Worm (Caenorhabditis elegans) whole organism, L3 larva: Measurements from ENCODE around the gene K09B3.1.

Experiments used
- R02D3.7 ChIP-seq: fragments of 150-350 bp; optimal IDR thresholded peaks from 2 replicates; lab custom pipeline; 2014; ENCODE audit warnings: missing biosample characterization, missing genetic modification characterization
- aly-2 ChIP-seq: fragments of 150-350 bp; optimal IDR thresholded peaks from 2 replicates; lab custom pipeline; 2014; ENCODE audit warnings: missing biosample characterization, missing genetic modification characterization
- ama-1 ChIP-seq: fragments of 150-350 bp; optimal IDR thresholded peaks from 2 replicates; lab custom pipeline; 2018
- ceh-16 ChIP-seq: sonication (generic microtip); optimal IDR thresholded peaks from 2 replicates; lab custom pipeline; 2017; ENCODE audit warnings: missing biosample characterization, missing genetic modification characterization
- ceh-28 ChIP-seq: fragments of 150-350 bp; optimal IDR thresholded peaks from 2 replicates; lab custom pipeline; 2014; ENCODE audit warnings: missing biosample characterization, missing genetic modification reagents, missing genetic modification characterization
- ceh-9 ChIP-seq: sonication (generic microtip); optimal IDR thresholded peaks from 2 replicates; lab custom pipeline; 2018; ENCODE audit warnings: missing biosample characterization, missing genetic modification characterization
- daf-12 ChIP-seq: fragments of 150-350 bp; optimal IDR thresholded peaks from 2 replicates; lab custom pipeline; 2014; ENCODE audit warnings: missing biosample characterization, missing genetic modification reagents, missing genetic modification characterization
- egl-27 ChIP-seq: sonication (generic microtip); optimal IDR thresholded peaks from 4 replicates; lab custom pipeline; 2017; ENCODE audit warnings: missing biosample characterization, missing genetic modification reagents, missing genetic modification characterization
- egl-5 ChIP-seq: fragments of 150-350 bp; optimal IDR thresholded peaks from 2 replicates; lab custom pipeline; 2017; ENCODE audit warnings: missing biosample characterization, missing genetic modification reagents, missing genetic modification characterization, inconsistent platforms
- elt-1 ChIP-seq: fragments of 150-350 bp; optimal IDR thresholded peaks from 2 replicates; lab custom pipeline; 2014; ENCODE audit warnings: missing biosample characterization, missing genetic modification characterization
- elt-2 ChIP-seq: sonication (generic microtip); optimal IDR thresholded peaks from 2 replicates; lab custom pipeline; 2016; ENCODE audit warnings: missing genetic modification reagents, mild to moderate bottlenecking, missing genetic modification characterization, missing compliant biosample characterization
- elt-3 ChIP-seq, 3 experiments: fragments of 150-350 bp in 1 of 3; sonication (generic microtip) in 2 of 3; optimal IDR thresholded peaks; 2 replicates in 2 of 3; 4 replicates in 1 of 3; lab custom pipeline; 2014 to 2017; ENCODE audit warnings: missing biosample characterization in 3 of 3, missing genetic modification characterization in 3 of 3
- eor-1 ChIP-seq, 2 experiments: fragments of 150-350 bp; optimal IDR thresholded peaks; 2 replicates each; lab custom pipeline; 2014 to 2018; ENCODE audit warnings: missing biosample characterization in 2 of 2, missing genetic modification characterization in 2 of 2
- fkh-10 ChIP-seq: sonication (generic microtip); optimal IDR thresholded peaks from 2 replicates; lab custom pipeline; 2017; ENCODE audit warnings: missing biosample characterization, missing genetic modification reagents, missing genetic modification characterization
- fkh-2 ChIP-seq: fragments of 150-350 bp; optimal IDR thresholded peaks from 2 replicates; lab custom pipeline; 2014; ENCODE audit warnings: missing biosample characterization, missing genetic modification reagents, missing genetic modification characterization
- fos-1 ChIP-seq: fragments of 150-350 bp; optimal IDR thresholded peaks from 2 replicates; lab custom pipeline; 2014; ENCODE audit warnings: missing biosample characterization, missing genetic modification characterization
- hmg-11 ChIP-seq: sonication (generic microtip); optimal IDR thresholded peaks from 2 replicates; lab custom pipeline; 2016; ENCODE audit warnings: missing genetic modification characterization, missing compliant biosample characterization
- lin-15B ChIP-seq: fragments of 150-350 bp; optimal IDR thresholded peaks from 2 replicates; lab custom pipeline; 2014; ENCODE audit warnings: missing biosample characterization, missing genetic modification characterization
- lin-39 ChIP-seq: fragments of 150-350 bp; optimal IDR thresholded peaks from 2 replicates; lab custom pipeline; 2018; ENCODE audit warnings: missing biosample characterization, missing genetic modification reagents, missing genetic modification characterization
- mml-1 ChIP-seq: fragments of 150-350 bp; sonication (generic microtip); optimal IDR thresholded peaks from 3 replicates; lab custom pipeline; 2014; ENCODE audit warnings: missing biosample characterization, missing genetic modification characterization
- nfya-1 ChIP-seq: sonication (generic microtip); optimal IDR thresholded peaks from 2 replicates; lab custom pipeline; 2017; ENCODE audit warnings: missing genetic modification characterization, mild to moderate bottlenecking, missing compliant biosample characterization, antibody characterized with exemption, moderate library complexity; ENCODE audit not compliant: insufficient read depth
- nhr-11 ChIP-seq: fragments of 150-350 bp; optimal IDR thresholded peaks from 2 replicates; lab custom pipeline; 2014; ENCODE audit warnings: missing biosample characterization, missing genetic modification characterization
- nhr-12 ChIP-seq: fragments of 150-350 bp; optimal IDR thresholded peaks from 2 replicates; lab custom pipeline; 2014; ENCODE audit warnings: missing biosample characterization, missing genetic modification characterization
- nhr-23 ChIP-seq: fragments of 150-350 bp; optimal IDR thresholded peaks from 2 replicates; lab custom pipeline; 2014; ENCODE audit warnings: missing biosample characterization, missing genetic modification reagents, missing genetic modification characterization
- nhr-28 ChIP-seq: fragments of 150-350 bp; optimal IDR thresholded peaks from 2 replicates; lab custom pipeline; 2014; ENCODE audit warnings: missing biosample characterization, missing genetic modification characterization
- nhr-43 ChIP-seq: sonication (generic microtip); optimal IDR thresholded peaks from 2 replicates; lab custom pipeline; 2016; ENCODE audit warnings: mild to moderate bottlenecking, missing genetic modification characterization, missing compliant biosample characterization; ENCODE audit not compliant: poor library complexity, severe bottlenecking
- nhr-76 ChIP-seq: fragments of 150-350 bp; sonication (generic microtip); optimal IDR thresholded peaks from 5 replicates; lab custom pipeline; 2014; ENCODE audit warnings: missing biosample characterization, missing genetic modification characterization
- nhr-77 ChIP-seq: fragments of 150-350 bp; optimal IDR thresholded peaks from 2 replicates; lab custom pipeline; 2014; ENCODE audit warnings: missing biosample characterization, missing genetic modification characterization
- pha-4 ChIP-seq: fragments of 150-350 bp; optimal IDR thresholded peaks from 2 replicates; lab custom pipeline; 2014; ENCODE audit warnings: missing biosample characterization, missing genetic modification reagents, missing genetic modification characterization
- pqm-1 ChIP-seq: fragments of 150-350 bp; optimal IDR thresholded peaks from 2 replicates; lab custom pipeline; 2017; ENCODE audit warnings: missing biosample characterization, missing genetic modification characterization, inconsistent platforms
- tbx-2 ChIP-seq: sonication (generic microtip); optimal IDR thresholded peaks from 2 replicates; lab custom pipeline; 2016; ENCODE audit warnings: mild to moderate bottlenecking, missing genetic modification characterization, missing compliant biosample characterization
- unc-39 ChIP-seq: sonication (generic microtip); optimal IDR thresholded peaks from 4 replicates; lab custom pipeline; 2017; ENCODE audit warnings: missing biosample characterization, missing genetic modification characterization
- unc-62 ChIP-seq: fragments of 150-350 bp; sonication (generic microtip); optimal IDR thresholded peaks from 4 replicates; lab custom pipeline; 2014; ENCODE audit warnings: missing biosample characterization, missing genetic modification reagents, missing genetic modification characterization
- ztf-4 ChIP-seq: fragments of 150-350 bp; optimal IDR thresholded peaks from 2 replicates; lab custom pipeline; 2014; ENCODE audit warnings: missing biosample characterization, missing genetic modification characterization

Gene K09B3.1

DNA sequence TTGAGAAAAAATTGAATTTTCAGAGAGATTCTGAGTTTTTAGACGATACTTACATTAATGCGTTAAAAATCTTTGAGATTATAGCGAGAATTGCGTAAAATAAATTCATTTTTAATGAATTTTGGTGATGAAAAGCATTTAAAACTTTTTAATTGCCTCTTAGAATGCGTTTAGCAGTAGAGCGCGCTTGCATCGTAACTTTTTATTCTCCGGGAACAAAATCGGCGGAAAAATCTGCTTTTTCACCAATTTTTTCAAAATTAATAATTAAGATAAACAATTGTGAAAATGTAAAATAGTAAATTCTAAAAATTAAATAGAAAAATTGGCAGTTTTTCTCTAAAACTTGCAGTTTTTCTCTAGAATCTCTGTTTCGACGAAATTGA is 20.7 kb downstream of the K09B3.1 start:
- TF ChIP-seq nhr-12 (tag; lab: Kevin White, UChicago) (no peak), fkh-10 (GFP tag; lab: Kevin White, UChicago) (no peak), nhr-76 (tag; lab: Kevin White, UChicago) (no peak), lin-39 (no peak), unc-39 (tag; lab: Kevin White, UChicago) (no peak), fkh-2 (tag; lab: Kevin White, UChicago) (no peak), pqm-1 (tag; lab: Kevin White, UChicago) (no peak)

DNA sequence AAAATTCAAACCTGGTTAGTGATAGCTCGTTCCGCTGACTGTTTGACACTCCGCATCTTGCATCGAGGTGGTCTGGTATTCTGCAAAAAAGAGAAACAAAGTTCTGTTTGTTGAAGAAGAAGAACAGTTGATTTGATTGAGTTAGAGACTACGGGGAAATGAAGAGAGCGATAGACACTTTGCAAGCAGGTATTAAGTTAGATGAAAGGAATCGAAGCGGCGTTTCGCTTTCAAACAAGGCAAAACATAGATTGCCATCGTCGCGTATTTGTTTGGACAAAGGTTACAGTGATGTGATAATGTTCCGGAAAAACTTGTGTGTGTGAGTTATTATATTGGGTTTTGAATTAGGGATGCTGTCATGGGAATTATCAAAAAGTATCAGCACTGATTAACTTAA is 22.7 kb downstream of the K09B3.1 start:
- TF ChIP-seq ama-1 (lab: Kevin White, UChicago) (no peak), ceh-9 (tag; lab: Kevin White, UChicago) (no peak), daf-12 (tag; lab: Kevin White, UChicago) (no peak), lin-15B (no peak), pha-4 (tag; lab: Kevin White, UChicago) (no peak), nhr-23 (tag; lab: Kevin White, UChicago) (no peak), tbx-2 (no peak), nhr-12 (tag; lab: Kevin White, UChicago) (no peak), hmg-11 (tag; lab: Kevin White, UChicago) (no peak), ceh-16 (no peak), mml-1 (tag; lab: Kevin White, UChicago) (no peak), lin-39 (no peak), nfya-1 (tag; lab: Kevin White, UChicago) (no peak), fos-1 (tag; lab: Kevin White, UChicago) (no peak), aly-2 (tag; lab: Kevin White, UChicago) (no peak), fkh-2 (tag; lab: Kevin White, UChicago) (no peak)

DNA sequence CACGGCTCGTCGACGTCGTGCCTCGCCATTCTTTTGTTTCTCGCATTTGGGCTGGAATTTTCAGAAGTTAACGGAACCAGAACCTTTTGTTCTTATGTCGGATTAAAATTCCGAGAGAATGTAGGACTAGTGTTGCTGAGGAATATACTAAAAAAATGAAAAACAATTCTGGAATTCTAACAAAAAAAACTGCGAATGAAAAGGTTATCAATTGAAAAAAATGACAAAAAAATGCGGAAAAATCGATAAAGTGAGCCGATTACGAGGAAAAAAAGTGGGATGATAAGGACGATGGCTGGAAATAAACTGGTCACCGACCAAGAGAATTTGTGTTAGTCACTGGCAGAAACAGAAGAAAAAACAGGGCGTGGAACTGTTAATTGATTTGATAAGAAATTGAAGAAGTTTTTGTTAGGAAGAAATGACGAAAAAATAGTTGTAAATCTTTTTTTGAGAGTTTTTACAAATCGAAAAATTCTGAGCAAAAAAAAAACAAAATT is 24.8 kb downstream of the K09B3.1 start, which contains the start of gene bris-1:
TSS of gene bris-1 (minus strand) at position 51 of the 500 bp plus-strand sequence.
- no peak for TF ChIP-seq nfya-1 (tag; lab: Kevin White, UChicago)
- TF ChIP-seq nhr-43 (tag; lab: Kevin White, UChicago) = no peak
- no peak for TF ChIP-seq tbx-2
- no peak for TF ChIP-seq daf-12 (tag; lab: Kevin White, UChicago)
- no peak for TF ChIP-seq nhr-23 (tag; lab: Kevin White, UChicago)
- TF ChIP-seq ztf-4 = no peak
- TF ChIP-seq pha-4 (tag; lab: Kevin White, UChicago) = no peak
- TF ChIP-seq eor-1 (tag; optimal IDR thresholded peaks at IDR 0.05; lab: Kevin White, UChicago) = no peak
- no peak for TF ChIP-seq R02D3.7
- TF ChIP-seq pqm-1 (tag; lab: Kevin White, UChicago) = peak; percentile 8
- no peak for TF ChIP-seq nhr-11 (tag; lab: Kevin White, UChicago)
- no peak for TF ChIP-seq nhr-28 (tag; lab: Kevin White, UChicago)
- no peak for TF ChIP-seq nhr-77 (tag; lab: Kevin White, UChicago)
- no peak for TF ChIP-seq ceh-16
- TF ChIP-seq fkh-10 (GFP tag; lab: Kevin White, UChicago) = no peak
- TF ChIP-seq nhr-12 (tag; lab: Kevin White, UChicago) = no peak
- TF ChIP-seq elt-2 (tag; lab: Kevin White, UChicago) = peak; percentile 81
- TF ChIP-seq egl-27 (tag; lab: Kevin White, UChicago) = no peak
- TF ChIP-seq elt-3 (tag; optimal IDR thresholded peaks at IDR 0.05; lab: Kevin White, UChicago) = no peak
- TF ChIP-seq ceh-28 (tag; lab: Kevin White, UChicago) = peak; percentile 2
- TF ChIP-seq aly-2 (tag; lab: Kevin White, UChicago) = no peak
- TF ChIP-seq ceh-9 (tag; lab: Kevin White, UChicago) = no peak
- TF ChIP-seq unc-62 (GFP tag; lab: Kevin White, UChicago) = no peak
- TF ChIP-seq egl-5 (tag; lab: Kevin White, UChicago) = no peak
- TF ChIP-seq fkh-2 (tag; lab: Kevin White, UChicago) = no peak

DNA sequence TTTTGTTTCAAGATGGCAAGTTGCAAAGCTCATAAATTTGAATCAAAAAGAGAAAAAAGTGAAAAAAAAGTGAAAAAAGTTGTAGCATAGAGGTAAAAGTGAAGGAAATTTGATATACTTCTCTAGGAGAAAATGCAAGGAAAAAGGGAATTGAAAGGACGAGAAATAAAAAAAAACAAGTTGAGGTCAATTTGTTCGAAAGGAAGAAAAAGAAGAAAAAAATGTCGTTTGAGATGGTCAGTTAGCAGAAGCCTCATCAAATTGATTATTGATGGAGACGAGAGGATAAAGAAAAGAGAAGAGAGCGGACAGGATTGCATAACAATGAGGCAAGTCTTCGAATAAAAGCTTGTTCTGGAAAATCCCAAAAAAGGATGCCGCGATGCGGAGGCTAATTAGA is 25.6 kb downstream of the K09B3.1 start:
- peak; percentile 95 for TF ChIP-seq fkh-10 (GFP tag; lab: Kevin White, UChicago)
- TF ChIP-seq elt-1 (tag; lab: Kevin White, UChicago) = no peak
